Worm (Caenorhabditis elegans) whole organism, mixed stage, embryonic: Measurements from ENCODE around the gene clec-41.

Source experiments
- blmp-1 ChIP-seq: fragments of 150-350 bp; optimal IDR thresholded peaks from 2 replicates; lab custom pipeline; 2014; ENCODE audit warnings: missing biosample characterization, missing genetic modification characterization
- nhr-28 ChIP-seq: fragments of 150-350 bp; optimal IDR thresholded peaks from 2 replicates; lab custom pipeline; 2014; ENCODE audit warnings: missing biosample characterization, missing genetic modification characterization
- ztf-11 ChIP-seq: fragments of 150-350 bp; optimal IDR thresholded peaks from 2 replicates; lab custom pipeline; 2014; ENCODE audit warnings: missing biosample characterization, missing genetic modification characterization

DNA sequence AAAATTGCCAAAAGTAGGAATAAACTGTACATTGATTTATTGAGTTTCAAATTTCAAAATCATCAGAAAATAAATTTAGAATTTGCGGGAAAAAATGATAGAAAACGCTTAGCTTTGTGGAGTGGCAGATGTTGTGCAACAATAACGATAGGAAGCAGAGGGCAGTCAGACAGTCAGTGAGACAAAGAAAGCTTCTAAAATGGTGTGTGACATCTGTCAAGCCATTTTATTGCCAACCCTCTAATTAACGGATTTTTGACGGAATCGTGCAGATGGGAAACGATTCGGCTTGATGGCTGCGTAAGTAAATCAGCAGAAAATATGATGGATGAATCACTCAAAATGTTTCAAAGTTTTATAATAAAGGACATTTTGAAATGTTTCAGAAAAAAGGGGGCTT, 17.8 kb downstream of the clec-41 start, which contains the start of gene max-1:
- TF ChIP-seq ztf-11 (tag; lab: Kevin White, UChicago): no peak
- no peak for TF ChIP-seq blmp-1 (tag; lab: Kevin White, UChicago)
- TF ChIP-seq nhr-28 (tag; lab: Kevin White, UChicago): no peak
